Worm (Caenorhabditis elegans) whole organism, midembryonic: Measurements from ENCODE around the gene Y17G7B.21.

ENCODE experiments used
- T22C8.4 ChIP-seq: fragments of 200-800 bp; sonication (Bioruptor generic); IDR thresholded peaks from 2 replicates; pipeline ENCODE4 v1.3.6; 2022; ENCODE audit warnings: missing genetic modification characterization, missing compliant biosample characterization
- cog-1 ChIP-seq: sonication (generic microtip); optimal IDR thresholded peaks from 2 replicates; lab custom pipeline; 2016; ENCODE audit warnings: missing genetic modification characterization, missing compliant biosample characterization
- flt-1 ChIP-seq: fragments of 200-800 bp; sonication (Bioruptor generic); IDR thresholded peaks from 2 replicates; pipeline ENCODE4 v1.3.6; 2022; ENCODE audit warnings: missing genetic modification characterization, missing compliant biosample characterization
- klf-2 ChIP-seq: fragments of 200-800 bp; sonication (Bioruptor generic); conservative IDR thresholded peaks from 2 replicates; pipeline ENCODE4 v1.3.6; 2022; ENCODE audit warnings: missing genetic modification reagents, missing genetic modification characterization, missing compliant biosample characterization
- med-1 ChIP-seq: sonication (generic microtip); optimal IDR thresholded peaks from 2 replicates; lab custom pipeline; 2017; ENCODE audit warnings: missing genetic modification characterization, mild to moderate bottlenecking, missing compliant biosample characterization, antibody characterized with exemption, missing genetic modification reagents; ENCODE audit not compliant: insufficient read depth
- ref-1 ChIP-seq: fragments of 200-800 bp; sonication (Bioruptor generic); conservative IDR thresholded peaks from 2 replicates; pipeline ENCODE4 v1.3.6; 2022; ENCODE audit warnings: missing genetic modification reagents, missing genetic modification characterization, missing compliant biosample characterization
- tab-1 ChIP-seq: fragments of 200-800 bp; sonication (Bioruptor generic); IDR thresholded peaks from 2 replicates; pipeline ENCODE4 v1.3.6; 2022; ENCODE audit warnings: missing genetic modification characterization, missing compliant biosample characterization
- ztf-23 ChIP-seq: fragments of 200-800 bp; sonication (Bioruptor generic); IDR thresholded peaks from 2 replicates; pipeline ENCODE4 v1.3.6; 2022; ENCODE audit warnings: missing genetic modification reagents, missing genetic modification characterization, missing compliant biosample characterization
- ztf-29 ChIP-seq: fragments of 200-800 bp; sonication (Bioruptor generic); IDR thresholded peaks from 2 replicates; pipeline ENCODE4 v1.3.6; 2022; ENCODE audit warnings: missing genetic modification reagents, missing genetic modification characterization, missing compliant biosample characterization

The Y17G7B.21 gene

ce11 chrII:11960596-11961217 is 16.8 kb downstream of the Y17G7B.21 start:
- TF ChIP-seq cog-1 (tag; lab: Kevin White, UChicago) = peak; percentile 100
- TF ChIP-seq ztf-29 = peak; percentile 100
- peak; percentile 99 for TF ChIP-seq ztf-23 (GFP tag; lab: Robert Waterston, UW)
- peak; percentile 99 for TF ChIP-seq ref-1 (GFP tag; lab: Robert Waterston, UW)
- TF ChIP-seq klf-2 (GFP tag; lab: Robert Waterston, UW) = peak; percentile 100
- peak; percentile 99 for TF ChIP-seq T22C8.4 (GFP tag; lab: Robert Waterston, UW)
- peak; percentile 100 for TF ChIP-seq tab-1 (GFP tag; lab: Robert Waterston, UW)
- TF ChIP-seq flt-1 = peak; percentile 100
- TF ChIP-seq med-1 (GFP tag; lab: Kevin White, UChicago) = peak; percentile 95

- peak; percentile 62; the same call in 1 of the 2 replicates for TF ChIP-seq ztf-29
- TF ChIP-seq ref-1 (GFP tag; lab: Robert Waterston, UW) = peak; percentile 60
- TF ChIP-seq cog-1 (tag; lab: Kevin White, UChicago) = peak; percentile 75
- TF ChIP-seq flt-1 = peak; percentile 84
- peak; percentile 74 for TF ChIP-seq ztf-23 (GFP tag; lab: Robert Waterston, UW)
- no peak for TF ChIP-seq tab-1 (GFP tag; lab: Robert Waterston, UW)
- TF ChIP-seq T22C8.4 (GFP tag; lab: Robert Waterston, UW) = no peak; the same call in 1 of the 2 replicates
- TF ChIP-seq klf-2 (GFP tag; lab: Robert Waterston, UW) = no peak
Observed at ce11 chrII:11958793-11959574, 18.5 kb downstream of the Y17G7B.21 start.

- peak; percentile 21; the same call in 1 of the 2 replicates for TF ChIP-seq ztf-29
- TF ChIP-seq klf-2 (GFP tag; lab: Robert Waterston, UW) = no peak
Observed at ce11 chrII:11954811-11955210, 22.6 kb downstream of the Y17G7B.21 start.

ce11 chrII:11954208-11954607 is 23.3 kb downstream of the Y17G7B.21 start, which contains the start of gene W03C9.6:
TSS of gene W03C9.6 (plus strand) at chrII:11954508.
- TF ChIP-seq ztf-23 (GFP tag; lab: Robert Waterston, UW) (no peak), cog-1 (tag; lab: Kevin White, UChicago) (no peak), klf-2 (GFP tag; lab: Robert Waterston, UW) (no peak), ref-1 (GFP tag; lab: Robert Waterston, UW) (no peak), ztf-29 (no peak), flt-1 (no peak)

- TF ChIP-seq cog-1 (tag; lab: Kevin White, UChicago) (no peak), flt-1 (no peak), tab-1 (GFP tag; lab: Robert Waterston, UW) (no peak), ztf-29 (no peak), T22C8.4 (GFP tag; lab: Robert Waterston, UW) (no peak), ztf-23 (GFP tag; lab: Robert Waterston, UW) (no peak), med-1 (GFP tag; lab: Kevin White, UChicago) (no peak), klf-2 (GFP tag; lab: Robert Waterston, UW) (no peak), ref-1 (GFP tag; lab: Robert Waterston, UW) (no peak)
Observed at ce11 chrII:11952963-11953362, 24.5 kb downstream of the Y17G7B.21 start.

- TF ChIP-seq ztf-29 (no peak), flt-1 (no peak), med-1 (GFP tag; lab: Kevin White, UChicago) (no peak), tab-1 (GFP tag; lab: Robert Waterston, UW) (no peak), ref-1 (GFP tag; lab: Robert Waterston, UW) (no peak), ztf-23 (GFP tag; lab: Robert Waterston, UW) (no peak), T22C8.4 (GFP tag; lab: Robert Waterston, UW) (no peak), cog-1 (tag; lab: Kevin White, UChicago) (no peak), klf-2 (GFP tag; lab: Robert Waterston, UW) (no peak)
Observed at ce11 chrII:11948459-11948858, 29.0 kb downstream of the Y17G7B.21 start, which contains the start of gene W03C9.8. TSS of gene W03C9.8 (plus strand) at chrII:11948759.

ce11 chrII:11936393-11936792 is 41.1 kb downstream of the Y17G7B.21 start:
- no peak for TF ChIP-seq ztf-29
- no peak for TF ChIP-seq tab-1 (GFP tag; lab: Robert Waterston, UW)
- TF ChIP-seq klf-2 (GFP tag; lab: Robert Waterston, UW) = no peak
- TF ChIP-seq T22C8.4 (GFP tag; lab: Robert Waterston, UW) = no peak
- TF ChIP-seq cog-1 (tag; lab: Kevin White, UChicago) = no peak
- no peak for TF ChIP-seq med-1 (GFP tag; lab: Kevin White, UChicago)
- TF ChIP-seq flt-1 = no peak
- no peak for TF ChIP-seq ref-1 (GFP tag; lab: Robert Waterston, UW)
- no peak for TF ChIP-seq ztf-23 (GFP tag; lab: Robert Waterston, UW)

- TF ChIP-seq ztf-29 = no peak
- no peak for TF ChIP-seq tab-1 (GFP tag; lab: Robert Waterston, UW)
- no peak for TF ChIP-seq cog-1 (tag; lab: Kevin White, UChicago)
- TF ChIP-seq T22C8.4 (GFP tag; lab: Robert Waterston, UW) = no peak
- no peak for TF ChIP-seq ztf-23 (GFP tag; lab: Robert Waterston, UW)
- TF ChIP-seq klf-2 (GFP tag; lab: Robert Waterston, UW) = no peak
- no peak for TF ChIP-seq med-1 (GFP tag; lab: Kevin White, UChicago)
Observed at ce11 chrII:11935266-11935665, 42.2 kb downstream of the Y17G7B.21 start, which contains the start of gene lin-29. TSS of gene lin-29 (minus strand) at chrII:11935343.

- TF ChIP-seq ztf-29 = peak; percentile 52; the same call in 1 of the 2 replicates
- TF ChIP-seq cog-1 (tag; lab: Kevin White, UChicago) = no peak
- TF ChIP-seq T22C8.4 (GFP tag; lab: Robert Waterston, UW) = no peak
Observed at ce11 chrII:11930132-11930531, 47.3 kb downstream of the Y17G7B.21 start.
